Worm (Caenorhabditis elegans) whole organism, late embryonic: ENCODE data around the gene clc-7.

Experiments
- ama-1 ChIP-seq: fragments of 150-350 bp; optimal IDR thresholded peaks from 2 replicates; lab custom pipeline; 2014
- pha-4 ChIP-seq: fragments of 150-350 bp; optimal IDR thresholded peaks from 2 replicates; lab custom pipeline; 2018; ENCODE audit warnings: missing biosample characterization, missing genetic modification reagents, missing genetic modification characterization
- pqm-1 ChIP-seq: sonication (generic microtip); optimal IDR thresholded peaks from 2 replicates; lab custom pipeline; 2016; ENCODE audit warnings: missing genetic modification characterization, missing compliant biosample characterization
- pros-1 ChIP-seq: fragments of 150-350 bp; optimal IDR thresholded peaks from 2 replicates; lab custom pipeline; 2014; ENCODE audit warnings: missing biosample characterization, missing genetic modification reagents, missing genetic modification characterization

DNA sequence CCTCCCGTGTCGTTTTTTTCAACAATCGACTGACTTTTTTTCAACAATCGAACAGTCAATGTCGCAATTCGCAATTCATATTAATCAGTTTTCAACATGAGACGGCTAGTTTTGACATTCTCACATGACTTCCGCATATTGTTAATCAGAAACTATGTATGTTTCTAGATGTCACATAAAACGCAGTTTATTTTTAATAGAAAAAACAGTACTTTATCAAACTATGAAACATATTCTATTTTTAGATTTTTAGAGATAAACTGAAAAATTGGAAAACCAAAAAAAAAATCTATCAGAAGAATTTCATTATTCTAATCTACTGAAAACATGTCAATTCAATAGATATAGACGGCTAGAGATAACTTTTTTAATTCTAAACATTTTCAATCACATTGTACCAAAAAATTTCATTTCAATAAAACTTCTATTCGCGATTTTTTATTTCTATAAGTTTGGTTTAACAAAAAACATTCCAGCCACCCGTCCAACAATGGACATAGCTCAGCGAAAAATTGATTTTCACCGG, 19.5 kb downstream of the clc-7 start, which contains the start of gene pnk-4:
- TF ChIP-seq ama-1 (lab: Kevin White, UChicago): no peak
- TF ChIP-seq pha-4 (tag; lab: Kevin White, UChicago): no peak
- no peak for TF ChIP-seq pqm-1 (tag; lab: Kevin White, UChicago)
- TF ChIP-seq pros-1: no peak
